Fruit fly (Drosophila melanogaster): ENCODE measurements around the gene whe.

The whe gene

dm6 chrX:21366311-21366990 lies 36.1 kb downstream of the whe start (continued):
- TF ChIP-seq psq (GFP tag; optimal IDR thresholded peaks at IDR 0.05): peak; percentile 33
- peak; percentile 89 for TF ChIP-seq CG6689 (GFP tag; IDR thresholded peaks at IDR 0.05)
- peak; percentile 31 for TF ChIP-seq CG33213 (GFP tag; optimal IDR thresholded peaks at IDR 0.05)
- no peak; the same call in 1 of the 2 replicates for TF ChIP-seq CG1024 (GFP tag; IDR thresholded peaks at IDR 0.05)
- no peak for TF ChIP-seq Hr39 (optimal IDR thresholded peaks at IDR 0.05)
- peak; percentile 89 for TF ChIP-seq tin (GFP tag; optimal IDR thresholded peaks at IDR 0.05)
- TF ChIP-seq gem (tag; optimal IDR thresholded peaks at IDR 0.05): peak; percentile 96
- TF ChIP-seq insv (GFP tag; optimal IDR thresholded peaks at IDR 0.05): peak in 1 of 2 experiments; percentile 69
- TF ChIP-seq CG7271 (tag; optimal IDR thresholded peaks at IDR 0.05): no peak
- no peak for TF ChIP-seq en (GFP tag; optimal IDR thresholded peaks at IDR 0.05)
- TF ChIP-seq crp (GFP tag; optimal IDR thresholded peaks at IDR 0.05): peak in 1 of 2 experiments; percentile 57
- TF ChIP-seq grn (GFP tag; optimal IDR thresholded peaks at IDR 0.05): peak; percentile 2
- no peak for TF ChIP-seq Dref (GFP tag; IDR thresholded peaks at IDR 0.05)
- peak; percentile 63 for TF ChIP-seq pnt (GFP tag; optimal IDR thresholded peaks at IDR 0.05)
- TF ChIP-seq CG16815 (GFP tag; optimal IDR thresholded peaks at IDR 0.05): peak; percentile 87
- peak; percentile 68 for TF ChIP-seq NFAT (GFP tag; IDR thresholded peaks at IDR 0.05)
- peak; percentile 51; the same call in 1 of the 2 replicates for TF ChIP-seq Doc2 (GFP tag; IDR thresholded peaks at IDR 0.05)
- peak; percentile 55 for TF ChIP-seq nom (GFP tag; optimal IDR thresholded peaks at IDR 0.05)
- TF ChIP-seq Hr78 (GFP tag; optimal IDR thresholded peaks at IDR 0.05): peak in 1 of 2 experiments; percentile 85
- peak; percentile 91 for TF ChIP-seq tap (tag; optimal IDR thresholded peaks at IDR 0.05)
- TF ChIP-seq NK7.1 (GFP tag; optimal IDR thresholded peaks at IDR 0.05): no peak
- peak; percentile 93 for TF ChIP-seq B-H2 (GFP tag; optimal IDR thresholded peaks at IDR 0.05)
- 0 out of 2 replicates have a peak, but pooled peaks have one; percentile 13 for TF ChIP-seq sens-2 (GFP tag; IDR thresholded peaks at IDR 0.05)
- peak; percentile 93 for TF ChIP-seq so (GFP tag; IDR thresholded peaks at IDR 0.05)
- no peak for TF ChIP-seq vnd (GFP tag; IDR thresholded peaks at IDR 0.05; ENCODE audit: partially characterized antibody)
- TF ChIP-seq wor (GFP tag; IDR thresholded peaks at IDR 0.05): peak; percentile 89
- TF ChIP-seq Bgb (GFP tag; IDR thresholded peaks at IDR 0.05; ENCODE audit: partially characterized antibody): no peak
- TF ChIP-seq CG6765 (GFP tag; optimal IDR thresholded peaks at IDR 0.05): peak; percentile 88
- TF ChIP-seq slbo (GFP tag; IDR thresholded peaks at IDR 0.05): peak; percentile 93
- TF ChIP-seq da (GFP tag; optimal IDR thresholded peaks at IDR 0.05): no peak
- peak; percentile 76; the same call in 2 of the 3 replicates for TF ChIP-seq H15 (GFP tag; IDR thresholded peaks at IDR 0.05)
- peak; percentile 91 for TF ChIP-seq CG14710 (tag; optimal IDR thresholded peaks at IDR 0.05)
- TF ChIP-seq NfI (GFP tag; optimal IDR thresholded peaks at IDR 0.05): peak; percentile 94
- TF ChIP-seq CG1647 (GFP tag; optimal IDR thresholded peaks at IDR 0.05): peak; percentile 61
- peak; percentile 94 for TF ChIP-seq phol (tag; optimal IDR thresholded peaks at IDR 0.05)
- peak; percentile 80 for TF ChIP-seq schlank (tag; optimal IDR thresholded peaks at IDR 0.05)
- TF ChIP-seq Atf3 (GFP tag; optimal IDR thresholded peaks at IDR 0.05): peak; percentile 3
- peak; percentile 21 for TF ChIP-seq CG4617 (GFP tag; optimal IDR thresholded peaks at IDR 0.05; ENCODE audit: borderline replicate concordance)
- TF ChIP-seq run (tag; optimal IDR thresholded peaks at IDR 0.05): peak; percentile 85
- TF ChIP-seq nau (GFP tag; optimal IDR thresholded peaks at IDR 0.05): peak; percentile 90
- TF ChIP-seq prd (optimal IDR thresholded peaks at IDR 0.05): no peak
- TF ChIP-seq prd (GFP tag; IDR thresholded peaks at IDR 0.05): peak; percentile 90
- no peak for TF ChIP-seq CG1792 (GFP tag; optimal IDR thresholded peaks at IDR 0.05)
- TF ChIP-seq sisA (GFP tag; IDR thresholded peaks at IDR 0.05): peak; percentile 92
- TF ChIP-seq stwl (tag; optimal IDR thresholded peaks at IDR 0.05): no peak
- TF ChIP-seq pho (GFP tag; optimal IDR thresholded peaks at IDR 0.05): peak; percentile 31
- peak; percentile 92 for TF ChIP-seq CG30403 (GFP tag; optimal IDR thresholded peaks at IDR 0.05)
- TF ChIP-seq Drgx (GFP tag; IDR thresholded peaks at IDR 0.05): peak; percentile 85
- TF ChIP-seq abd-A (tag; optimal IDR thresholded peaks at IDR 0.05): no peak
- peak; percentile 90 for TF ChIP-seq Abd-B (GFP tag; optimal IDR thresholded peaks at IDR 0.05)

Data from whole organism, embryonic.